Fruit fly (Drosophila melanogaster) whole organism, embryonic: ENCODE measurements around the gene ATPsynC.

Experiments used
- ATbp ChIP-seq: fragments of 200-800 bp; sonication (Bioruptor generic); optimal IDR thresholded peaks from 2 replicates; lab custom pipeline; 2017; ENCODE audit warnings: missing biosample characterization, mild to moderate bottlenecking, missing genetic modification characterization, missing genetic modification reagents
- Atf-2 ChIP-seq: fragments of 200-800 bp; sonication (Bioruptor generic); optimal IDR thresholded peaks from 2 replicates; lab custom pipeline; 2016; ENCODE audit warnings: missing biosample characterization, missing genetic modification characterization
- Bgb ChIP-seq: fragments of 200-800 bp; sonication (Bioruptor generic); IDR thresholded peaks from 2 replicates; pipeline ENCODE4 v1.3.6; 2022; ENCODE audit warnings: missing biosample characterization, missing genetic modification characterization; ENCODE audit not compliant: partially characterized antibody
- CG10654 ChIP-seq: fragments of 200-800 bp; sonication (Bioruptor generic); optimal IDR thresholded peaks from 2 replicates; lab custom pipeline; 2016; ENCODE audit warnings: missing biosample characterization, missing genetic modification characterization
- CG15073 ChIP-seq: fragments of 200-800 bp; sonication (Bioruptor generic); optimal IDR thresholded peaks from 2 replicates; lab custom pipeline; 2016; ENCODE audit warnings: missing biosample characterization, missing genetic modification characterization
- CG17186 ChIP-seq: fragments of 200-800 bp; sonication (Bioruptor generic); optimal IDR thresholded peaks from 3 replicates; lab custom pipeline; 2017; ENCODE audit warnings: missing biosample characterization, missing genetic modification reagents, missing genetic modification characterization
- CG17829 ChIP-seq: fragments of 200-800 bp; optimal IDR thresholded peaks from 2 replicates; lab custom pipeline; 2019; ENCODE audit warnings: missing biosample characterization, mild to moderate bottlenecking, missing genetic modification characterization, moderate library complexity
- CG2875 ChIP-seq: fragments of 200-800 bp; sonication (Bioruptor generic); optimal IDR thresholded peaks from 2 replicates; lab custom pipeline; 2017; ENCODE audit warnings: missing biosample characterization, mild to moderate bottlenecking, missing genetic modification characterization, missing genetic modification reagents
- CG31224 ChIP-seq: fragments of 200-800 bp; sonication (Bioruptor generic); IDR thresholded peaks from 2 replicates; pipeline ENCODE4 v1.3.6; 2022; ENCODE audit warnings: missing biosample characterization, missing genetic modification characterization
- CG33213 ChIP-seq: fragments of 200-800 bp; sonication (Bioruptor generic); optimal IDR thresholded peaks from 3 replicates; lab custom pipeline; 2016; ENCODE audit warnings: missing biosample characterization, missing genetic modification characterization
- CG3407 ChIP-seq: fragments of 200-800 bp; sonication (Bioruptor generic); optimal IDR thresholded peaks from 2 replicates; lab custom pipeline; 2018; ENCODE audit warnings: missing biosample characterization, mild to moderate bottlenecking, missing genetic modification characterization
- CG5180 ChIP-seq: fragments of 200-800 bp; sonication (Bioruptor generic); optimal IDR thresholded peaks from 3 replicates; lab custom pipeline; 2017; ENCODE audit warnings: missing biosample characterization, missing genetic modification characterization, mild to moderate bottlenecking, moderate library complexity, missing genetic modification reagents
- CG6272 ChIP-seq: fragments of 200-800 bp; sonication (Bioruptor generic); IDR thresholded peaks from 2 replicates; pipeline ENCODE4 v1.3.6; 2022; ENCODE audit warnings: missing biosample characterization, missing genetic modification characterization
- CG7357 ChIP-seq: fragments of 200-800 bp; sonication (Bioruptor generic); IDR thresholded peaks from 3 replicates; pipeline ENCODE4 v1.3.6; 2022; ENCODE audit warnings: missing biosample characterization, missing genetic modification characterization
- CG7928 ChIP-seq: fragments of 200-800 bp; sonication (Bioruptor generic); optimal IDR thresholded peaks from 2 replicates; lab custom pipeline; 2017; ENCODE audit warnings: missing biosample characterization, mild to moderate bottlenecking, missing genetic modification characterization
- CG8290 ChIP-seq, 3 experiments: fragments of 200-800 bp; sonication (Bioruptor generic); optimal IDR thresholded peaks; 2 replicates each; lab custom pipeline; 2016 to 2019; ENCODE audit warnings: missing biosample characterization in 3 of 3, missing genetic modification characterization in 3 of 3, mild to moderate bottlenecking in 2 of 3, moderate library complexity in 1 of 3
- CG8924 ChIP-seq: fragments of 200-800 bp; optimal IDR thresholded peaks from 3 replicates; lab custom pipeline; 2019; ENCODE audit warnings: missing biosample characterization, mild to moderate bottlenecking, missing genetic modification characterization, moderate library complexity
- CHES-1-like ChIP-seq: fragments of 200-800 bp; sonication (Bioruptor generic); optimal IDR thresholded peaks from 2 replicates; lab custom pipeline; 2016; ENCODE audit warnings: missing biosample characterization, missing genetic modification characterization
- CTCF ChIP-seq: fragments of 200-800 bp; sonication (Bioruptor generic); optimal IDR thresholded peaks from 2 replicates; lab custom pipeline; 2017; ENCODE audit warnings: missing biosample characterization, mild to moderate bottlenecking, missing genetic modification characterization, moderate library complexity
- CkIIα-i1 ChIP-seq: fragments of 200-800 bp; sonication (Bioruptor generic); IDR thresholded peaks from 2 replicates; pipeline ENCODE4 v1.3.6; 2022; ENCODE audit warnings: missing biosample characterization, missing genetic modification characterization
- Dad ChIP-seq: fragments of 200-800 bp; sonication (Bioruptor generic); optimal IDR thresholded peaks from 3 replicates; lab custom pipeline; 2016; ENCODE audit warnings: missing biosample characterization, missing genetic modification characterization
- Dek ChIP-seq: fragments of 200-800 bp; sonication (Bioruptor generic); optimal IDR thresholded peaks from 3 replicates; lab custom pipeline; 2019; ENCODE audit warnings: missing biosample characterization, mild to moderate bottlenecking, missing genetic modification characterization, moderate library complexity
- Drgx ChIP-seq: fragments of 200-800 bp; sonication (Bioruptor generic); IDR thresholded peaks from 2 replicates; pipeline ENCODE4 v1.3.6; 2022; ENCODE audit warnings: missing biosample characterization, missing genetic modification characterization
- Elba2 ChIP-seq: fragments of 200-800 bp; sonication (Bioruptor generic); optimal IDR thresholded peaks from 3 replicates; lab custom pipeline; 2016; ENCODE audit warnings: missing biosample characterization, missing genetic modification characterization
- Ets97D ChIP-seq: fragments of 200-800 bp; sonication (Bioruptor generic); optimal IDR thresholded peaks from 3 replicates; lab custom pipeline; 2016; ENCODE audit warnings: missing biosample characterization, missing genetic modification characterization
- HLHmδ ChIP-seq: fragments of 200-800 bp; sonication (Bioruptor generic); optimal IDR thresholded peaks from 2 replicates; lab custom pipeline; 2018; ENCODE audit warnings: missing biosample characterization, mild to moderate bottlenecking, missing genetic modification characterization, moderate library complexity
- MBD-R2 ChIP-seq: fragments of 200-800 bp; sonication (Bioruptor generic); IDR thresholded peaks from 2 replicates; pipeline ENCODE4 v1.3.6; 2022; ENCODE audit warnings: missing biosample characterization, missing genetic modification characterization
- Max ChIP-seq: fragments of 200-800 bp; sonication (Bioruptor generic); optimal IDR thresholded peaks from 2 replicates; lab custom pipeline; 2016; ENCODE audit warnings: missing biosample characterization, mild to moderate bottlenecking, missing genetic modification characterization
- Med ChIP-seq: fragments of 200-800 bp; sonication (Bioruptor generic); peaks from one replicate; lab custom pipeline; 2016; ENCODE audit warnings: missing biosample characterization, missing genetic modification characterization, mild to moderate bottlenecking, inconsistent platforms, moderate library complexity
- Opbp ChIP-seq: fragments of 200-800 bp; sonication (Bioruptor generic); IDR thresholded peaks from 3 replicates; pipeline ENCODE4 v1.3.6; 2022; ENCODE audit warnings: missing biosample characterization, missing genetic modification characterization; ENCODE audit not compliant: partially characterized antibody
- Rx ChIP-seq: fragments of 200-800 bp; sonication (Bioruptor generic); IDR thresholded peaks from 2 replicates; pipeline ENCODE4 v1.3.6; 2022; ENCODE audit warnings: missing biosample characterization, missing genetic modification characterization
- Side ChIP-seq: fragments of 200-800 bp; sonication (Bioruptor generic); optimal IDR thresholded peaks from 2 replicates; lab custom pipeline; 2016; ENCODE audit warnings: missing biosample characterization, missing genetic modification characterization
- Xbp1 ChIP-seq: fragments of 200-800 bp; sonication (Bioruptor generic); optimal IDR thresholded peaks from 3 replicates; lab custom pipeline; 2016; ENCODE audit warnings: missing biosample characterization, mild to moderate bottlenecking, missing genetic modification characterization
- ara ChIP-seq: fragments of 200-800 bp; sonication (Bioruptor generic); IDR thresholded peaks from 2 replicates; pipeline ENCODE4 v1.3.6; 2022; ENCODE audit warnings: missing biosample characterization, missing genetic modification characterization
- ato ChIP-seq: fragments of 200-800 bp; sonication (Bioruptor generic); IDR thresholded peaks from 2 replicates; pipeline ENCODE4 v1.3.6; 2022; ENCODE audit warnings: missing biosample characterization, missing genetic modification characterization; ENCODE audit not compliant: partially characterized antibody
- bab2 ChIP-seq: fragments of 200-800 bp; sonication (Bioruptor generic); optimal IDR thresholded peaks from 2 replicates; lab custom pipeline; 2016; ENCODE audit warnings: missing biosample characterization, missing genetic modification characterization
- chif ChIP-seq, 2 experiments: fragments of 200-800 bp; sonication (Bioruptor generic); optimal IDR thresholded peaks; 3 replicates each; lab custom pipeline; 2016; ENCODE audit warnings: missing biosample characterization in 2 of 2, missing genetic modification characterization in 2 of 2
- croc ChIP-seq: fragments of 200-800 bp; sonication (Bioruptor generic); conservative IDR thresholded peaks from 3 replicates; pipeline ENCODE4 v1.3.6; 2022; ENCODE audit warnings: missing biosample characterization, missing genetic modification characterization
- cwo ChIP-seq: fragments of 200-800 bp; sonication (Bioruptor generic); optimal IDR thresholded peaks from 3 replicates; lab custom pipeline; 2017; ENCODE audit warnings: missing biosample characterization, missing genetic modification characterization, mild to moderate bottlenecking, moderate library complexity, missing genetic modification reagents
- dm ChIP-seq: fragments of 200-800 bp; sonication (Bioruptor generic); optimal IDR thresholded peaks from 3 replicates; lab custom pipeline; 2016; ENCODE audit warnings: missing biosample characterization, missing genetic modification characterization
- eyg ChIP-seq: fragments of 200-800 bp; sonication (Bioruptor generic); optimal IDR thresholded peaks from 3 replicates; lab custom pipeline; 2016; ENCODE audit warnings: missing biosample characterization, missing genetic modification characterization
- nau ChIP-seq: fragments of 200-800 bp; sonication (Bioruptor generic); optimal IDR thresholded peaks from 3 replicates; lab custom pipeline; 2017; ENCODE audit warnings: missing biosample characterization, mild to moderate bottlenecking, missing genetic modification characterization, missing genetic modification reagents
- nom ChIP-seq: fragments of 200-800 bp; sonication (Bioruptor generic); optimal IDR thresholded peaks from 2 replicates; lab custom pipeline; 2017; ENCODE audit warnings: missing biosample characterization, missing genetic modification characterization, mild to moderate bottlenecking, moderate library complexity, missing genetic modification reagents
- pfk ChIP-seq: fragments of 200-800 bp; sonication (Bioruptor generic); optimal IDR thresholded peaks from 2 replicates; lab custom pipeline; 2018; ENCODE audit warnings: missing biosample characterization, mild to moderate bottlenecking, missing genetic modification characterization, moderate library complexity
- schlank ChIP-seq: fragments of 200-800 bp; sonication (Bioruptor generic); optimal IDR thresholded peaks from 2 replicates; lab custom pipeline; 2018; ENCODE audit warnings: missing biosample characterization, mild to moderate bottlenecking, missing genetic modification characterization
- so ChIP-seq: fragments of 200-800 bp; sonication (Bioruptor generic); IDR thresholded peaks from 3 replicates; pipeline ENCODE4 v1.3.6; 2022; ENCODE audit warnings: missing biosample characterization, missing genetic modification characterization
- tin ChIP-seq: fragments of 200-800 bp; sonication (Bioruptor generic); optimal IDR thresholded peaks from 3 replicates; lab custom pipeline; 2016; ENCODE audit warnings: missing biosample characterization, missing genetic modification characterization
- tna ChIP-seq: fragments of 200-800 bp; sonication (Bioruptor generic); IDR thresholded peaks from 2 replicates; pipeline ENCODE4 v1.3.6; 2022; ENCODE audit warnings: missing biosample characterization, missing genetic modification characterization; ENCODE audit not compliant: partially characterized antibody
- zen2 ChIP-seq: fragments of 200-800 bp; sonication (Bioruptor generic); IDR thresholded peaks from 3 replicates; pipeline ENCODE4 v1.3.6; 2022; ENCODE audit warnings: missing biosample characterization, missing genetic modification characterization; ENCODE audit not compliant: partially characterized antibody

Gene ATPsynC

DNA sequence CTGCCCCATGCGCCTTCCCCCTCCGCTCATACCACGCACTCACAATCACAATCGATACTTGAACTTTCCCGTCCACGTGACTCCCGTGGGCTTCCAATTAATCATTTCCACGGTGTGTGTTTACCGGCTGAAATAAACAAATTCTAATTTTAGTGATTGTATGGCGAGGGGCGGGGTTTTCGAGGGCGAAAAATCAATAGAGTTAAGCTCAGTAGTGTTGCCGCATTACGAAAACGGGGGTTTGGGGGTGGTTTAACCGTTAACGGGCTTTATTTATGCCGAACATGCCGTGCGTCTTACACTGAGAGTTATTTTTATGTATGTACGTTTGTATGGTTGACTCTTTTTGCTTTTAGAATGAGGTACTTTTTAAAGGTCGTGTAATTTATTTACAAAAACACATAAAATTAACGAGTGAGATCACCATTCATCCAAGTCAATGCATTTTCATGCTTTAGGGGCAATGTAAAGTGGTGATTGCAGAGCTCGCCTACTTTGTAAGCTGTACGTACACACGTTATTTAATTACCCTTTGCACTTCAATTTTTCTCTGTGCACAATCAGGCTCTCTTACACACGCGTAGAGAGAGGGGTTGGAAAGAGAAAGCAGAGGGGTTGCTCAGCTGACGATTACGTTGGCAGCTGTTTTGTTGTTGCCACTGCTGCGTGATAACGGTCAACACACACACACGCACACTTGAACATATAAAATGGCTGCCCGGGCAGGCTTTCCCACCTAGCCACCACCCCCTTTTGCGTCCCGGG is 2.9 kb upstream of the ATPsynC start (continued):
- no peak for TF ChIP-seq MBD-R2 (GFP tag; lab: Robert Waterston, UW)
- peak; percentile 15 for TF ChIP-seq CG17186 (GFP tag; lab: Kevin White, UChicago)
- TF ChIP-seq Side (GFP tag; lab: Kevin White, UChicago): peak; percentile 85
- TF ChIP-seq ato (GFP tag; lab: Robert Waterston, UW): no peak
- peak; percentile 72 for TF ChIP-seq schlank (tag; lab: Kevin White, UChicago)
- TF ChIP-seq nau (GFP tag; lab: Kevin White, UChicago): peak; percentile 77
- TF ChIP-seq CG3407 (GFP tag; lab: Kevin White, UChicago): peak; percentile 73
- no peak for TF ChIP-seq zen2 (GFP tag; lab: Robert Waterston, UW)
- TF ChIP-seq tin (GFP tag; lab: Kevin White, UChicago): peak; percentile 73
- peak; percentile 80 for TF ChIP-seq CG17829 (tag; lab: Kevin White, UChicago)
- peak; percentile 72 for TF ChIP-seq Max (GFP tag; lab: Kevin White, UChicago)
- no peak for TF ChIP-seq pfk (GFP tag; lab: Kevin White, UChicago)
- peak; percentile 40 for TF ChIP-seq dm (GFP tag; lab: Kevin White, UChicago)
- peak; percentile 77 for TF ChIP-seq CG33213 (GFP tag; lab: Kevin White, UChicago)
- TF ChIP-seq eyg: peak; percentile 56
- TF ChIP-seq CG8290 (GFP tag; optimal IDR thresholded peaks at IDR 0.05; lab: Kevin White, UChicago): peak; percentile 57
- peak in 1 of 2 experiments; percentile 81 for TF ChIP-seq CG8290 (tag; optimal IDR thresholded peaks at IDR 0.05; lab: Kevin White, UChicago)
- peak; percentile 89 for TF ChIP-seq bab2 (GFP tag; lab: Kevin White, UChicago)
- TF ChIP-seq so (GFP tag; lab: Robert Waterston, UW): no peak
- TF ChIP-seq CG6272 (GFP tag; lab: Robert Waterston, UW): peak; percentile 53
- no peak for TF ChIP-seq HLHmδ (GFP tag; lab: Kevin White, UChicago)
- peak; percentile 80 for TF ChIP-seq ATbp
- peak; percentile 38 for TF ChIP-seq Ets97D (GFP tag; lab: Kevin White, UChicago)
- TF ChIP-seq Dek: peak; percentile 85
- peak; percentile 56; the same call in 2 of the 3 replicates for TF ChIP-seq croc (GFP tag; lab: Robert Waterston, UW)
- peak; percentile 76; the same call in 2 of the 3 replicates for TF ChIP-seq CG7357 (GFP tag; lab: Robert Waterston, UW)
- TF ChIP-seq Dad (GFP tag; lab: Kevin White, UChicago): peak; percentile 72
- TF ChIP-seq CG15073 (GFP tag; lab: Kevin White, UChicago): no peak
- no peak for TF ChIP-seq CkIIα-i1 (GFP tag; lab: Robert Waterston, UW)
- no peak for TF ChIP-seq Rx
- peak; percentile 76 for TF ChIP-seq CHES-1-like (GFP tag; lab: Kevin White, UChicago)
- no peak for TF ChIP-seq nom (GFP tag; lab: Kevin White, UChicago)
- TF ChIP-seq tna (GFP tag; lab: Robert Waterston, UW): no peak
- peak; percentile 85 for TF ChIP-seq Xbp1
- TF ChIP-seq cwo (GFP tag; lab: Kevin White, UChicago): peak; percentile 82
- peak; percentile 73 for TF ChIP-seq CG2875 (GFP tag; lab: Kevin White, UChicago)
- peak; percentile 61 for TF ChIP-seq CG10654
- TF ChIP-seq CG7928 (GFP tag; lab: Kevin White, UChicago): peak; percentile 50
- TF ChIP-seq CG31224 (GFP tag; lab: Robert Waterston, UW): no peak
- TF ChIP-seq Med: peak; percentile 97
- TF ChIP-seq Opbp (GFP tag; lab: Robert Waterston, UW): no peak
- peak; percentile 17 for TF ChIP-seq Elba2 (GFP tag; lab: Kevin White, UChicago)
- no peak for TF ChIP-seq Bgb (GFP tag; lab: Robert Waterston, UW)
- peak; percentile 67 to 87 for TF ChIP-seq chif (GFP tag; optimal IDR thresholded peaks at IDR 0.05; lab: Kevin White, UChicago)
- no peak for TF ChIP-seq Drgx (GFP tag; lab: Robert Waterston, UW)
- peak; percentile 87 for TF ChIP-seq CG8924 (tag; lab: Kevin White, UChicago)
- TF ChIP-seq CG5180 (GFP tag; lab: Kevin White, UChicago): peak; percentile 66
- TF ChIP-seq ara (GFP tag; lab: Robert Waterston, UW): no peak
- TF ChIP-seq Atf-2 (GFP tag; lab: Kevin White, UChicago): peak; percentile 83
- TF ChIP-seq CTCF (GFP tag; lab: Kevin White, UChicago): no peak
